Fruit fly (Drosophila melanogaster): ENCODE measurements around the gene Eip75B.

DNA sequence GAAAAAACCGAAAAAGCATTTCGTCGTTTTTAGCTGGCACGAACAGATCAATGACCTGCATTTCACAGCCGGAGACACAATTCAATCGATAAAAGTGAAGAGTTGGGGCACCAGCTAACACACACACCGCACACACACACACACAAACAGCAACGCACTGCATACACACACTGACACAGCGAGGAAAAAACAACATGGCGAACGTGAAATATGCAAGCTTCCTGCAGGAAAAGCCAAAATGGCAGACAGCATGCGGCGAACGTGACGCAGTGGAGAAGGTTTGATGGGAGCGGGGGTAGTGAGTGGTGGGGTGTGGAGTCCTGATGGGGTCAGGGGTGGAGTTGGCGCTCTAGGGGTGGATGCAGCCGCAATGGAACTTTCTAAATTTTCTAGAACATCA, 19.5 kb upstream of the Eip75B start:
- TF ChIP-seq Sin3A (optimal IDR thresholded peaks at IDR 0.05) (no peak), insv (optimal IDR thresholded peaks at IDR 0.05) (no peak), psq (optimal IDR thresholded peaks at IDR 0.05) (no peak)
